Worm (Caenorhabditis elegans): ENCODE results near the gene Y47D3A.13.

DNA sequence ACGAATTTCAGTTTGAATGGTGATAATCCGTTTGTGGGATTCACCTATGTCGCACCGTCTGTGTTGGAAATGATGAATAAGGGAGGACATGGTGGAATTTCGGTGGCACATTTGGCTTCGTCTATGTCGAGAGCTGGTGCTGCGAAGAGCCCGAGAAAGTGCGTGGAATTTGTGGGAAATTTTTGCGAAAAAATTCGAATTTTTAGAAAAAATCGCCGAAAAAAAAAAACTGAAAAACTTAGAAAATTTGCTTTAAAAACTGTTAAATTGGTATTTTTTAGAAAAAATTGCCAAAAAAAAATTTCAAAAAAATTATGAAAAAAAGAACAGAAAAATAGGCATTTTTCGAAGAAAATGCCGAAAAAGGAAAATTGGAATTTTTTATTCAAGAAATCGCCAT, 25.0 kb upstream of the Y47D3A.13 start:
- no peak for TF ChIP-seq sem-2 (GFP tag; optimal IDR thresholded peaks at IDR 0.05)
- no peak for TF ChIP-seq unc-62 (GFP tag; optimal IDR thresholded peaks at IDR 0.05)
- no peak for TF ChIP-seq sptf-1 (tag; optimal IDR thresholded peaks at IDR 0.05)
- no peak for TF ChIP-seq pha-4 (tag; optimal IDR thresholded peaks at IDR 0.05)
- TF ChIP-seq snpc-4 (tag; optimal IDR thresholded peaks at IDR 0.05) = no peak
- TF ChIP-seq lin-13 (tag; optimal IDR thresholded peaks at IDR 0.05) = no peak
